Fruit fly (Drosophila melanogaster) whole organism, pupa: ENCODE measurements around the gene ND-ACP.

Experiments
- CG10348 ChIP-seq: fragments of 200-800 bp; sonication (Bioruptor generic); IDR thresholded peaks from 2 replicates; pipeline ENCODE4 v1.3.6; 2022; ENCODE audit warnings: missing biosample characterization, missing genetic modification characterization
- CG12605 ChIP-seq: fragments of 200-800 bp; sonication (Bioruptor generic); IDR thresholded peaks from 2 replicates; pipeline ENCODE4 v1.3.6; 2022; ENCODE audit warnings: missing biosample characterization, missing genetic modification characterization
- CG13204 ChIP-seq: fragments of 200-800 bp; sonication (Bioruptor generic); optimal IDR thresholded peaks from 2 replicates; lab custom pipeline; 2018; ENCODE audit warnings: missing biosample characterization, mild to moderate bottlenecking, missing genetic modification characterization, moderate library complexity
- CG14655 ChIP-seq: fragments of 200-800 bp; sonication (Bioruptor generic); optimal IDR thresholded peaks from 3 replicates; lab custom pipeline; 2017; ENCODE audit warnings: mild to moderate bottlenecking, missing biosample characterization, missing genetic modification reagents, missing genetic modification characterization
- CG15710 ChIP-seq: fragments of 200-800 bp; sonication (Bioruptor generic); optimal IDR thresholded peaks from 2 replicates; lab custom pipeline; 2018; ENCODE audit warnings: missing biosample characterization, mild to moderate bottlenecking, missing genetic modification characterization, moderate library complexity
- CG17806 ChIP-seq: fragments of 200-800 bp; sonication (Bioruptor generic); optimal IDR thresholded peaks from 2 replicates; lab custom pipeline; 2018; ENCODE audit warnings: missing biosample characterization, mild to moderate bottlenecking, missing genetic modification characterization, moderate library complexity
- CG32121 ChIP-seq: fragments of 200-800 bp; sonication (Bioruptor generic); IDR thresholded peaks from 2 replicates; pipeline ENCODE4 v1.3.6; 2022; ENCODE audit warnings: missing biosample characterization, missing genetic modification characterization
- CG34367 ChIP-seq: fragments of 200-800 bp; sonication (Bioruptor generic); optimal IDR thresholded peaks from 2 replicates; lab custom pipeline; 2018; ENCODE audit warnings: missing biosample characterization, mild to moderate bottlenecking, missing genetic modification characterization
- CG4496 ChIP-seq: fragments of 200-800 bp; sonication (Bioruptor generic); IDR thresholded peaks from 3 replicates; pipeline ENCODE4 v1.3.6; 2022; ENCODE audit warnings: missing biosample characterization, missing genetic modification characterization
- CG8159 ChIP-seq: fragments of 200-800 bp; sonication (Bioruptor generic); optimal IDR thresholded peaks from 3 replicates; lab custom pipeline; 2018; ENCODE audit warnings: missing biosample characterization, mild to moderate bottlenecking, missing genetic modification characterization, moderate library complexity
- CG8301 ChIP-seq: fragments of 200-800 bp; sonication (Bioruptor generic); optimal IDR thresholded peaks from 2 replicates; lab custom pipeline; 2018; ENCODE audit warnings: missing biosample characterization, mild to moderate bottlenecking, missing genetic modification characterization
- CG9948 ChIP-seq: fragments of 200-800 bp; sonication (Bioruptor generic); optimal IDR thresholded peaks from 2 replicates; lab custom pipeline; 2018; ENCODE audit warnings: missing biosample characterization, mild to moderate bottlenecking, missing genetic modification characterization, moderate library complexity
- D1 ChIP-seq: fragments of 200-800 bp; sonication (Bioruptor generic); optimal IDR thresholded peaks from 2 replicates; lab custom pipeline; 2018; ENCODE audit warnings: missing biosample characterization, mild to moderate bottlenecking, missing genetic modification characterization, moderate library complexity
- EcR ChIP-seq: fragments of 200-800 bp; sonication (Bioruptor generic); optimal IDR thresholded peaks from 3 replicates; lab custom pipeline; 2019; ENCODE audit warnings: missing biosample characterization, missing genetic modification characterization, mild to moderate bottlenecking, moderate library complexity, missing genetic modification reagents
- Ets98B ChIP-seq: fragments of 200-800 bp; sonication (Bioruptor generic); IDR thresholded peaks from 2 replicates; pipeline ENCODE4 v1.3.6; 2022; ENCODE audit warnings: missing biosample characterization, missing genetic modification characterization
- Pif1A ChIP-seq: fragments of 200-800 bp; sonication (Bioruptor generic); optimal IDR thresholded peaks from 3 replicates; lab custom pipeline; 2016; ENCODE audit warnings: missing biosample characterization, missing genetic modification characterization
- Pif1B ChIP-seq: fragments of 200-800 bp; sonication (Bioruptor generic); optimal IDR thresholded peaks from 3 replicates; lab custom pipeline; 2016; ENCODE audit warnings: missing biosample characterization, missing genetic modification characterization
- Snoo ChIP-seq: fragments of 200-800 bp; sonication (Bioruptor generic); optimal IDR thresholded peaks from 3 replicates; lab custom pipeline; 2017; ENCODE audit warnings: missing biosample characterization, mild to moderate bottlenecking, missing genetic modification characterization, inconsistent platforms
- fd96Ca ChIP-seq: fragments of 200-800 bp; sonication (Bioruptor generic); IDR thresholded peaks from 3 replicates; pipeline ENCODE4 v1.3.6; 2022; ENCODE audit warnings: missing biosample characterization, missing genetic modification characterization
- gl ChIP-seq: fragments of 200-800 bp; sonication (Bioruptor generic); optimal IDR thresholded peaks from 2 replicates; lab custom pipeline; 2018; ENCODE audit warnings: missing biosample characterization, mild to moderate bottlenecking, missing genetic modification characterization
- rn ChIP-seq: fragments of 200-800 bp; sonication (Bioruptor generic); IDR thresholded peaks from 2 replicates; pipeline ENCODE4 v1.3.6; 2022; ENCODE audit warnings: missing biosample characterization, missing genetic modification characterization

ND-ACP gene

dm6 chr3L:1332973-1333372 is 3.2 kb downstream of the ND-ACP start, which contains the start of gene msd5:
Gene msd5 (minus strand): TSS chr3L:1333146.
- no peak for TF ChIP-seq CG10348

dm6 chr3L:1334571-1335427 is 5.0 kb downstream of the ND-ACP start, which contains the start of the genes Hmbs and CG2211:
Gene Hmbs (plus strand): TSS chr3L:1334889.
Gene CG2211 (minus strand): TSS chr3L:1335359.
- 0 out of 2 replicates have a peak, but pooled peaks have one; percentile 9 for TF ChIP-seq rn (GFP tag; lab: Robert Waterston, UW)
- no peak for TF ChIP-seq CG8159 (tag; lab: Kevin White, UChicago)
- no peak for TF ChIP-seq CG12605 (GFP tag; lab: Robert Waterston, UW)
- peak; percentile 24 for TF ChIP-seq gl (tag; lab: Kevin White, UChicago)
- TF ChIP-seq Pif1B (GFP tag; lab: Kevin White, UChicago), result no peak
- no peak for TF ChIP-seq CG8301 (tag; lab: Kevin White, UChicago)
- TF ChIP-seq CG13204, result no peak
- TF ChIP-seq Ets98B, result peak; percentile 77
- peak; percentile 38; the same call in 1 of the 2 replicates for TF ChIP-seq CG10348
- peak; percentile 40 for TF ChIP-seq CG34367 (tag; lab: Kevin White, UChicago)
- no peak for TF ChIP-seq CG14655 (GFP tag; lab: Kevin White, UChicago)
- TF ChIP-seq CG4496, result peak; percentile 85
- peak; percentile 77 for TF ChIP-seq CG17806
- peak; percentile 64 for TF ChIP-seq CG9948
- peak; percentile 77 for TF ChIP-seq fd96Ca (GFP tag; lab: Robert Waterston, UW)
- TF ChIP-seq EcR (GFP tag; lab: Kevin White, UChicago), result peak; percentile 53
- no peak for TF ChIP-seq D1 (tag; lab: Kevin White, UChicago)
- TF ChIP-seq CG32121 (GFP tag; lab: Robert Waterston, UW), result peak; percentile 60
- peak; percentile 74 for TF ChIP-seq CG15710 (tag; lab: Kevin White, UChicago)
- TF ChIP-seq Pif1A (GFP tag; lab: Kevin White, UChicago), result no peak
- peak; percentile 73 for TF ChIP-seq Snoo (tag; lab: Kevin White, UChicago)

- no peak for TF ChIP-seq EcR (GFP tag; lab: Kevin White, UChicago)
- TF ChIP-seq CG8301 (tag; lab: Kevin White, UChicago), result peak; percentile 40
- TF ChIP-seq CG10348, result no peak
- peak; percentile 35 for TF ChIP-seq CG9948
- TF ChIP-seq CG4496, result peak; percentile 85
- TF ChIP-seq CG12605 (GFP tag; lab: Robert Waterston, UW), result peak; percentile 67
- TF ChIP-seq CG8159 (tag; lab: Kevin White, UChicago), result no peak
- peak; percentile 72 for TF ChIP-seq Pif1A (GFP tag; lab: Kevin White, UChicago)
- TF ChIP-seq CG34367 (tag; lab: Kevin White, UChicago), result no peak
- TF ChIP-seq CG17806, result peak; percentile 9
- TF ChIP-seq D1 (tag; lab: Kevin White, UChicago), result no peak
- peak; percentile 82 for TF ChIP-seq CG32121 (GFP tag; lab: Robert Waterston, UW)
- TF ChIP-seq gl (tag; lab: Kevin White, UChicago), result no peak
- no peak for TF ChIP-seq Snoo (tag; lab: Kevin White, UChicago)
- TF ChIP-seq CG14655 (GFP tag; lab: Kevin White, UChicago), result no peak
- TF ChIP-seq CG15710 (tag; lab: Kevin White, UChicago), result no peak
- TF ChIP-seq CG13204, result no peak
- peak; percentile 63; the same call in 1 of the 2 replicates for TF ChIP-seq rn (GFP tag; lab: Robert Waterston, UW)
- peak; percentile 57 for TF ChIP-seq Pif1B (GFP tag; lab: Kevin White, UChicago)
- TF ChIP-seq Ets98B, result peak; percentile 91
- TF ChIP-seq fd96Ca (GFP tag; lab: Robert Waterston, UW), result peak; percentile 89
These were observed 5.6 kb downstream of the ND-ACP start for dm6 chr3L:1335428-1335764.

dm6 chr3L:1335989-1336961 is 6.5 kb downstream of the ND-ACP start:
- TF ChIP-seq Pif1B (GFP tag; lab: Kevin White, UChicago) (no peak), CG9948 (no peak), gl (tag; lab: Kevin White, UChicago) (no peak), CG15710 (tag; lab: Kevin White, UChicago) (no peak), rn (GFP tag; lab: Robert Waterston, UW) (no peak), fd96Ca (GFP tag; lab: Robert Waterston, UW) (no peak), CG14655 (GFP tag; lab: Kevin White, UChicago) (no peak), EcR (GFP tag; lab: Kevin White, UChicago) (no peak), CG8159 (tag; lab: Kevin White, UChicago) (no peak), CG12605 (GFP tag; lab: Robert Waterston, UW) (no peak), CG13204 (no peak), Pif1A (GFP tag; lab: Kevin White, UChicago) (no peak), CG8301 (tag; lab: Kevin White, UChicago) (no peak), D1 (tag; lab: Kevin White, UChicago) (no peak), CG10348 (no peak), Ets98B (no peak), CG34367 (tag; lab: Kevin White, UChicago) (no peak), Snoo (tag; lab: Kevin White, UChicago) (no peak), CG17806 (no peak), CG32121 (GFP tag; lab: Robert Waterston, UW) (no peak)
